Fruit fly (Drosophila melanogaster) whole organism, embryonic: ENCODE data around the gene Cnep1r2.

ENCODE experiments used
- ATbp ChIP-seq: fragments of 200-800 bp; sonication (Bioruptor generic); optimal IDR thresholded peaks from 2 replicates; lab custom pipeline; 2017; ENCODE audit warnings: missing biosample characterization, mild to moderate bottlenecking, missing genetic modification characterization, missing genetic modification reagents
- Aef1 ChIP-seq: fragments of 200-800 bp; sonication (Bioruptor generic); IDR thresholded peaks from 3 replicates; pipeline ENCODE4 v1.3.6; 2022; ENCODE audit warnings: missing biosample characterization, missing genetic modification characterization
- Atf-2 ChIP-seq: fragments of 200-800 bp; sonication (Bioruptor generic); optimal IDR thresholded peaks from 2 replicates; lab custom pipeline; 2016; ENCODE audit warnings: missing biosample characterization, missing genetic modification characterization
- Awh ChIP-seq: fragments of 200-800 bp; sonication (Bioruptor generic); IDR thresholded peaks from 2 replicates; pipeline ENCODE4, ENCODE4 v1.3.6; 2022; ENCODE audit warnings: missing biosample characterization, missing genetic modification characterization
- CG10267 ChIP-seq: fragments of 200-800 bp; sonication (Bioruptor generic); optimal IDR thresholded peaks from 2 replicates; lab custom pipeline; 2018; ENCODE audit warnings: missing biosample characterization, mild to moderate bottlenecking, missing genetic modification characterization, moderate library complexity
- CG10543 ChIP-seq: fragments of 200-800 bp; sonication (Bioruptor generic); optimal IDR thresholded peaks from 3 replicates; lab custom pipeline; 2017; ENCODE audit warnings: missing biosample characterization, mild to moderate bottlenecking, missing genetic modification characterization, moderate library complexity
- CG12659 ChIP-seq: fragments of 200-800 bp; sonication (Bioruptor generic); optimal IDR thresholded peaks from 3 replicates; lab custom pipeline; 2017; ENCODE audit warnings: mild to moderate bottlenecking, missing biosample characterization, missing genetic modification reagents, missing genetic modification characterization
- CG13775 ChIP-seq: fragments of 200-800 bp; sonication (Bioruptor generic); optimal IDR thresholded peaks from 3 replicates; lab custom pipeline; 2017; ENCODE audit warnings: missing biosample characterization, mild to moderate bottlenecking, missing genetic modification characterization
- CG15011 ChIP-seq: fragments of 200-800 bp; sonication (Bioruptor generic); optimal IDR thresholded peaks from 3 replicates; lab custom pipeline; 2018; ENCODE audit warnings: missing biosample characterization, mild to moderate bottlenecking, missing genetic modification characterization
- CG15696 ChIP-seq: fragments of 200-800 bp; sonication (Bioruptor generic); optimal IDR thresholded peaks from 2 replicates; lab custom pipeline; 2019; ENCODE audit warnings: missing biosample characterization, mild to moderate bottlenecking, missing genetic modification characterization, moderate library complexity
- CG1602 ChIP-seq: fragments of 200-800 bp; sonication (Bioruptor generic); optimal IDR thresholded peaks from 3 replicates; lab custom pipeline; 2016; ENCODE audit warnings: missing biosample characterization, missing genetic modification characterization
- CG1647 ChIP-seq: fragments of 200-800 bp; sonication (Bioruptor generic); optimal IDR thresholded peaks from 3 replicates; lab custom pipeline; 2016; ENCODE audit warnings: missing biosample characterization, missing genetic modification characterization
- CG1832 ChIP-seq: fragments of 200-800 bp; sonication (Bioruptor generic); optimal IDR thresholded peaks from 2 replicates; lab custom pipeline; 2017; ENCODE audit warnings: missing biosample characterization, mild to moderate bottlenecking, missing genetic modification characterization, inconsistent platforms
- CG18599 ChIP-seq: fragments of 200-800 bp; sonication (Bioruptor generic); optimal IDR thresholded peaks from 3 replicates; lab custom pipeline; 2017; ENCODE audit warnings: missing biosample characterization, missing genetic modification characterization, mild to moderate bottlenecking, moderate library complexity, missing genetic modification reagents
- CG31365 ChIP-seq: fragments of 200-800 bp; sonication (Bioruptor generic); optimal IDR thresholded peaks from 2 replicates; lab custom pipeline; 2018; ENCODE audit warnings: missing biosample characterization, mild to moderate bottlenecking, missing genetic modification characterization
- CG3726 ChIP-seq: fragments of 200-800 bp; sonication (Bioruptor generic); IDR thresholded peaks from 3 replicates; pipeline ENCODE4, ENCODE4 v1.3.6; 2022; ENCODE audit warnings: missing biosample characterization, missing genetic modification characterization
- CG4360 ChIP-seq: fragments of 200-800 bp; sonication (Bioruptor generic); IDR thresholded peaks from 2 replicates; pipeline ENCODE4 v1.3.6; 2022; ENCODE audit warnings: missing biosample characterization, missing genetic modification characterization
- CG4404 ChIP-seq: fragments of 200-800 bp; sonication (Bioruptor generic); IDR thresholded peaks from 2 replicates; pipeline ENCODE4 v1.3.6; 2022; ENCODE audit warnings: missing biosample characterization, missing genetic modification characterization
- CG4424 ChIP-seq: fragments of 200-800 bp; sonication (Bioruptor generic); optimal IDR thresholded peaks from 3 replicates; lab custom pipeline; 2016; ENCODE audit warnings: missing biosample characterization, missing genetic modification characterization
- CG9817 ChIP-seq: fragments of 200-800 bp; sonication (Bioruptor generic); optimal IDR thresholded peaks from 2 replicates; lab custom pipeline; 2018; ENCODE audit warnings: missing biosample characterization, mild to moderate bottlenecking, missing genetic modification characterization, moderate library complexity
- CTCF ChIP-seq: fragments of 200-800 bp; sonication (Bioruptor generic); optimal IDR thresholded peaks from 2 replicates; lab custom pipeline; 2017; ENCODE audit warnings: missing biosample characterization, mild to moderate bottlenecking, missing genetic modification characterization, moderate library complexity
- Dfd ChIP-seq, 2 experiments: fragments of >200 bp; optimal IDR thresholded peaks; 2 replicates each; lab custom pipeline; 2017; ENCODE audit warnings: missing biosample characterization in 2 of 2, missing genetic modification characterization in 2 of 2
- Dp ChIP-seq: fragments of 200-800 bp; sonication (Bioruptor generic); optimal IDR thresholded peaks from 2 replicates; lab custom pipeline; 2018; ENCODE audit warnings: missing biosample characterization, mild to moderate bottlenecking, missing genetic modification characterization, moderate library complexity
- Hmr ChIP-seq: fragments of 200-800 bp; sonication (Bioruptor generic); optimal IDR thresholded peaks from 3 replicates; lab custom pipeline; 2017; ENCODE audit warnings: mild to moderate bottlenecking, missing biosample characterization, missing genetic modification reagents, missing genetic modification characterization
- Med ChIP-seq: fragments of 200-800 bp; sonication (Bioruptor generic); peaks from one replicate; lab custom pipeline; 2016; ENCODE audit warnings: missing biosample characterization, missing genetic modification characterization, mild to moderate bottlenecking, inconsistent platforms, moderate library complexity
- NC2β ChIP-seq: fragments of 200-800 bp; sonication (Bioruptor generic); optimal IDR thresholded peaks from 2 replicates; lab custom pipeline; 2016; ENCODE audit warnings: missing biosample characterization, missing genetic modification characterization
- NK7.1 ChIP-seq: fragments of 200-800 bp; sonication (Bioruptor generic); optimal IDR thresholded peaks from 3 replicates; lab custom pipeline; 2016; ENCODE audit warnings: missing biosample characterization, missing genetic modification characterization
- Ptx1 ChIP-seq: fragments of 200-800 bp; sonication (Bioruptor generic); IDR thresholded peaks from 2 replicates; pipeline ENCODE4 v1.3.6; 2022; ENCODE audit warnings: missing biosample characterization, missing genetic modification characterization
- Scr ChIP-seq: fragments of 200-800 bp; sonication (Bioruptor generic); IDR thresholded peaks from 2 replicates; pipeline ENCODE4 v1.3.6; 2022; ENCODE audit warnings: missing biosample characterization, missing genetic modification characterization; ENCODE audit not compliant: partially characterized antibody
- Sox102F ChIP-seq: fragments of 200-800 bp; sonication (Bioruptor generic); optimal IDR thresholded peaks from 2 replicates; lab custom pipeline; 2018; ENCODE audit warnings: missing biosample characterization, mild to moderate bottlenecking, missing genetic modification characterization, moderate library complexity
- Vsx1 ChIP-seq: fragments of 200-800 bp; sonication (Bioruptor generic); optimal IDR thresholded peaks from 2 replicates; lab custom pipeline; 2017; ENCODE audit warnings: missing biosample characterization, mild to moderate bottlenecking, missing genetic modification characterization, missing genetic modification reagents
- Xrp1 ChIP-seq: fragments of 200-800 bp; sonication (Bioruptor generic); IDR thresholded peaks from 2 replicates; pipeline ENCODE4 v1.3.6; 2022; ENCODE audit warnings: missing biosample characterization, missing genetic modification characterization
- ap ChIP-seq: fragments of 200-800 bp; sonication (Bioruptor generic); IDR thresholded peaks from 2 replicates; pipeline ENCODE4 v1.3.6; 2022; ENCODE audit warnings: missing biosample characterization, missing genetic modification characterization
- ato ChIP-seq: fragments of 200-800 bp; sonication (Bioruptor generic); IDR thresholded peaks from 2 replicates; pipeline ENCODE4 v1.3.6; 2022; ENCODE audit warnings: missing biosample characterization, missing genetic modification characterization; ENCODE audit not compliant: partially characterized antibody
- bbx ChIP-seq: fragments of 200-800 bp; sonication (Bioruptor generic); IDR thresholded peaks from 2 replicates; pipeline ENCODE4 v1.3.6; 2022; ENCODE audit warnings: missing biosample characterization, missing genetic modification characterization; ENCODE audit not compliant: partially characterized antibody
- bcd ChIP-seq: fragments of 200-800 bp; sonication (Bioruptor generic); optimal IDR thresholded peaks from 2 replicates; lab custom pipeline; 2017; ENCODE audit warnings: missing biosample characterization, mild to moderate bottlenecking, missing genetic modification characterization
- ci ChIP-seq: fragments of 200-800 bp; sonication (Bioruptor generic); IDR thresholded peaks from 3 replicates; pipeline ENCODE4 v1.3.6; 2022; ENCODE audit warnings: missing biosample characterization, missing genetic modification characterization
- corto ChIP-seq: fragments of 200-800 bp; sonication (Bioruptor generic); optimal IDR thresholded peaks from 2 replicates; lab custom pipeline; 2016; ENCODE audit warnings: missing biosample characterization, mild to moderate bottlenecking, missing genetic modification characterization, moderate library complexity
- danr ChIP-seq: fragments of 200-800 bp; sonication (Bioruptor generic); IDR thresholded peaks from 2 replicates; pipeline ENCODE4 v1.3.6; 2022; ENCODE audit warnings: missing biosample characterization, missing genetic modification characterization
- dysf ChIP-seq: fragments of 200-800 bp; sonication (Bioruptor generic); IDR thresholded peaks from 3 replicates; pipeline ENCODE4 v1.3.6; 2022; ENCODE audit warnings: missing biosample characterization, missing genetic modification characterization
- eyg ChIP-seq: fragments of 200-800 bp; sonication (Bioruptor generic); optimal IDR thresholded peaks from 3 replicates; lab custom pipeline; 2016; ENCODE audit warnings: missing biosample characterization, missing genetic modification characterization
- h ChIP-seq: fragments of >200 bp; optimal IDR thresholded peaks from 2 replicates; lab custom pipeline; 2017
- hkb ChIP-seq, 2 experiments: fragments of 200-800 bp in 1 of 2; fragments of >200 bp in 1 of 2; sonication (Bioruptor generic) in 1 of 2; IDR thresholded peaks in 1 of 2; optimal IDR thresholded peaks in 1 of 2; 2 replicates each; pipeline versions ENCODE4 v1.3.6 to Lab custom; 2017 to 2022; ENCODE audit warnings: missing biosample characterization in 1 of 2, missing genetic modification characterization in 1 of 2
- jumu ChIP-seq: fragments of 200-800 bp; sonication (Bioruptor generic); optimal IDR thresholded peaks from 3 replicates; lab custom pipeline; 2016; ENCODE audit warnings: missing biosample characterization, missing genetic modification characterization
- lbe ChIP-seq: fragments of 200-800 bp; sonication (Bioruptor generic); optimal IDR thresholded peaks from 2 replicates; lab custom pipeline; 2016; ENCODE audit warnings: missing biosample characterization, mild to moderate bottlenecking, missing genetic modification characterization
- lmd ChIP-seq: fragments of 200-800 bp; sonication (Bioruptor generic); IDR thresholded peaks from 2 replicates; pipeline ENCODE4 v1.3.6; 2022; ENCODE audit warnings: missing biosample characterization, missing genetic modification characterization
- nerfin-1 ChIP-seq: fragments of 200-800 bp; sonication (Bioruptor generic); optimal IDR thresholded peaks from 3 replicates; lab custom pipeline; 2019; ENCODE audit warnings: missing biosample characterization, mild to moderate bottlenecking, missing genetic modification characterization, moderate library complexity
- rib ChIP-seq: fragments of 200-800 bp; sonication (Bioruptor generic); IDR thresholded peaks from 2 replicates; pipeline ENCODE4 v1.3.6; 2022; ENCODE audit warnings: missing biosample characterization, missing genetic modification characterization
- sens ChIP-seq: fragments of 200-800 bp; sonication (Bioruptor generic); peaks from one replicate; lab custom pipeline; 2016; ENCODE audit warnings: missing biosample characterization, missing genetic modification characterization
- sna ChIP-seq: fragments of 200-800 bp; sonication (Bioruptor generic); IDR thresholded peaks from 2 replicates; pipeline ENCODE4 v1.3.6; 2022; ENCODE audit warnings: missing biosample characterization, missing genetic modification characterization; ENCODE audit not compliant: partially characterized antibody
- tin ChIP-seq: fragments of 200-800 bp; sonication (Bioruptor generic); optimal IDR thresholded peaks from 3 replicates; lab custom pipeline; 2016; ENCODE audit warnings: missing biosample characterization, missing genetic modification characterization
- vfl ChIP-seq: fragments of 200-800 bp; sonication (Bioruptor generic); optimal IDR thresholded peaks from 2 replicates; lab custom pipeline; 2016; ENCODE audit warnings: missing biosample characterization, missing genetic modification characterization

Gene Cnep1r2

dm6 chr3L:10681814-10682213, 43.9 kb downstream of the Cnep1r2 start (continued):
- TF ChIP-seq ap (GFP tag; lab: Robert Waterston, UW) (no peak), ATbp (GFP tag; lab: Kevin White, UChicago) (peak; percentile 30), CG4360 (peak; percentile 99), hkb (optimal IDR thresholded peaks at IDR 0.05; lab: Kevin White, UChicago) (no peak), hkb (GFP tag; IDR thresholded peaks at IDR 0.05; lab: Robert Waterston, UW) (peak; percentile 45; the same call in 1 of the 2 replicates), Hmr (GFP tag; lab: Kevin White, UChicago) (no peak), CG31365 (tag; lab: Kevin White, UChicago) (no peak), dysf (GFP tag; lab: Robert Waterston, UW) (no peak), Sox102F (GFP tag; lab: Kevin White, UChicago) (no peak), Dfd (GFP tag; optimal IDR thresholded peaks at IDR 0.05; lab: Kevin White, UChicago) (no peak), ato (peak; percentile 10; the same call in 1 of the 2 replicates), eyg (GFP tag; lab: Kevin White, UChicago) (no peak), Awh (peak; percentile 50; the same call in 1 of the 2 replicates), CG1647 (GFP tag; lab: Kevin White, UChicago) (no peak), CG1602 (GFP tag; lab: Kevin White, UChicago) (no peak), ci (GFP tag; lab: Robert Waterston, UW) (peak; percentile 52; the same call in 2 of the 3 replicates), Dp (GFP tag; lab: Kevin White, UChicago) (no peak), bbx (no peak; the same call in 1 of the 2 replicates), lmd (GFP tag; lab: Robert Waterston, UW) (no peak), CG4424 (GFP tag; lab: Kevin White, UChicago) (no peak), CG3726 (no peak), Ptx1 (no peak), nerfin-1 (tag; lab: Kevin White, UChicago) (no peak), CG4404 (no peak), NK7.1 (GFP tag; lab: Kevin White, UChicago) (peak; percentile 19), CG15011 (GFP tag; lab: Kevin White, UChicago) (no peak), sens (GFP tag; lab: Kevin White, UChicago) (peak; percentile 69), jumu (GFP tag; lab: Kevin White, UChicago) (no peak), Atf-2 (no peak), bcd (no peak), vfl (no peak), Vsx1 (GFP tag; lab: Kevin White, UChicago) (no peak), CG1832 (GFP tag; lab: Kevin White, UChicago) (peak; percentile 87), rib (GFP tag; lab: Robert Waterston, UW) (peak; percentile 60; the same call in 1 of the 2 replicates), CTCF (GFP tag; lab: Kevin White, UChicago) (no peak), Xrp1 (GFP tag; lab: Robert Waterston, UW) (peak; percentile 33; the same call in 1 of the 2 replicates), lbe (peak; percentile 20), tin (GFP tag; lab: Kevin White, UChicago) (no peak), Med (peak; percentile 84), CG12659 (no peak), CG15696 (tag; lab: Kevin White, UChicago) (no peak), CG18599 (GFP tag; lab: Kevin White, UChicago) (no peak), danr (GFP tag; lab: Robert Waterston, UW) (no peak), CG10267 (tag; lab: Kevin White, UChicago) (no peak), CG9817 (no peak), CG13775 (no peak), Scr (GFP tag; lab: Robert Waterston, UW) (no peak), NC2β (GFP tag; lab: Kevin White, UChicago) (no peak), h (lab: Kevin White, UChicago) (no peak), sna (peak; percentile 30; the same call in 1 of the 2 replicates), corto (GFP tag; lab: Kevin White, UChicago) (no peak), CG10543 (GFP tag; lab: Kevin White, UChicago) (no peak), Aef1 (GFP tag; lab: Robert Waterston, UW) (peak; percentile 67)
